Fruit fly (Drosophila melanogaster): ENCODE data around the gene CG14443.
A peak's percentile ranks its signal among the peaks of the same experiment; 100 is the strongest.

dm6 chrX:6683635-6684499 lies 50.1 kb downstream of the CG14443 start, which contains the start of gene Pink1:
- no peak for TF ChIP-seq CG5204 (GFP tag; optimal IDR thresholded peaks at IDR 0.05)
- no peak for TF ChIP-seq CG1620 (GFP tag; optimal IDR thresholded peaks at IDR 0.05)
- TF ChIP-seq CG11617 (GFP tag; optimal IDR thresholded peaks at IDR 0.05), result no peak
- TF ChIP-seq CG7045 (GFP tag; optimal IDR thresholded peaks at IDR 0.05), result no peak
- TF ChIP-seq Crg-1 (GFP tag; optimal IDR thresholded peaks at IDR 0.05), result no peak
- no peak for TF ChIP-seq CG12768 (GFP tag; optimal IDR thresholded peaks at IDR 0.05)
- peak; percentile 73 for TF ChIP-seq Mnt (GFP tag; optimal IDR thresholded peaks at IDR 0.05)

Measured in whole organism, adult.